Fruit fly (Drosophila melanogaster): ENCODE results near the gene brwl.

Gene brwl

DNA sequence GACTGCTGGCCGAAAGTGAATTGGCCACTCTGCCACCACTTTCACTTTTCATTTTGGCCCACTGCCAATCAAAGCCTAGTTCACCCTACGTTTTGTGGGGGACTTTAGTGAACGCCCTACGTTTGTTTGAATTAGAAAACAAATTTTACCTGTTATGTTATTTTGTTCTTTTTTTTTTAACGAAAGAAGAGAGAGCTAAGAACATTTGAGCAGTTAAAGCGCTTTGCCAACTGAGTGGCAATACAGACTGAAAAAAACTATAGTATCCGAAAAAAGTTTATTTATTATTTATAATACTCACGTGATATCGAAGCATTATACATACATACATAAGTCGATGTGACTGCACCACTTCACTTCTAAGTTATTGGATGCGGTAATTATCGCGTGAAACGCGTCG is 49.2 kb downstream of the brwl start (continued):
- no peak for TF ChIP-seq ftz-f1 (GFP tag; optimal IDR thresholded peaks at IDR 0.05)
- TF ChIP-seq nmo (GFP tag; optimal IDR thresholded peaks at IDR 0.05): no peak
- TF ChIP-seq lola (GFP tag; optimal IDR thresholded peaks at IDR 0.05): no peak
- no peak for TF ChIP-seq GATAe (GFP tag; conservative IDR thresholded peaks at IDR 0.05)
- no peak for TF ChIP-seq pum (GFP tag; optimal IDR thresholded peaks at IDR 0.05)
- TF ChIP-seq Hr39 (optimal IDR thresholded peaks at IDR 0.05): no peak
- no peak for TF ChIP-seq CG12769 (tag; optimal IDR thresholded peaks at IDR 0.05)
- TF ChIP-seq mam (GFP tag; optimal IDR thresholded peaks at IDR 0.05): no peak
- no peak for TF ChIP-seq CG14667 (GFP tag; IDR thresholded peaks at IDR 0.05)
- TF ChIP-seq Blimp-1 (GFP tag; optimal IDR thresholded peaks at IDR 0.05): peak; percentile 82
- peak; percentile 45 for TF ChIP-seq row (GFP tag; IDR thresholded peaks at IDR 0.05)
- TF ChIP-seq Fer1 (GFP tag; optimal IDR thresholded peaks at IDR 0.05): peak; percentile 55
- 0 out of 2 replicates have a peak, but pooled peaks have one; percentile 25 for TF ChIP-seq vvl (GFP tag; IDR thresholded peaks at IDR 0.05)
- no peak for TF ChIP-seq pnt (GFP tag; optimal IDR thresholded peaks at IDR 0.05)
- TF ChIP-seq CG5245 (GFP tag; optimal IDR thresholded peaks at IDR 0.05): no peak
- TF ChIP-seq B-H2 (GFP tag; optimal IDR thresholded peaks at IDR 0.05): no peak
- no peak for TF ChIP-seq pfk (GFP tag; optimal IDR thresholded peaks at IDR 0.05)
- TF ChIP-seq slbo (GFP tag; IDR thresholded peaks at IDR 0.05): peak; percentile 17; the same call in 1 of the 2 replicates
- no peak for TF ChIP-seq CG7357 (GFP tag; IDR thresholded peaks at IDR 0.05)
- no peak for TF ChIP-seq CG7745 (tag; optimal IDR thresholded peaks at IDR 0.05)
- no peak for TF ChIP-seq MBD-R2 (GFP tag; IDR thresholded peaks at IDR 0.05)
- no peak for TF ChIP-seq Ets97D (GFP tag; optimal IDR thresholded peaks at IDR 0.05)
- no peak for TF ChIP-seq CG3838 (GFP tag; optimal IDR thresholded peaks at IDR 0.05)
- no peak for TF ChIP-seq Bdp1 (GFP tag; optimal IDR thresholded peaks at IDR 0.05)
- TF ChIP-seq tap (tag; optimal IDR thresholded peaks at IDR 0.05): no peak
- no peak for TF ChIP-seq Mad (GFP tag; optimal IDR thresholded peaks at IDR 0.05)
- TF ChIP-seq ap (GFP tag; IDR thresholded peaks at IDR 0.05): no peak
- no peak for TF ChIP-seq NFAT (GFP tag; IDR thresholded peaks at IDR 0.05)
- TF ChIP-seq Ada2b (GFP tag; IDR thresholded peaks at IDR 0.05): 0 out of 2 replicates have a peak, but pooled peaks have one; percentile 18
- no peak for TF ChIP-seq bab2 (GFP tag; optimal IDR thresholded peaks at IDR 0.05)
- peak; percentile 11 for TF ChIP-seq Vsx1 (GFP tag; optimal IDR thresholded peaks at IDR 0.05)
- no peak for TF ChIP-seq br (optimal IDR thresholded peaks at IDR 0.05)
- TF ChIP-seq CG31388 (GFP tag; optimal IDR thresholded peaks at IDR 0.05): no peak
- TF ChIP-seq Dbx (GFP tag; IDR thresholded peaks at IDR 0.05): no peak
- no peak for TF ChIP-seq CG1647 (GFP tag; optimal IDR thresholded peaks at IDR 0.05)
- no peak for TF ChIP-seq CG15011 (GFP tag; optimal IDR thresholded peaks at IDR 0.05)
- TF ChIP-seq gsb (GFP tag; IDR thresholded peaks at IDR 0.05): no peak
- peak; percentile 27 for TF ChIP-seq Med (GFP tag)
- TF ChIP-seq CG6272 (GFP tag; IDR thresholded peaks at IDR 0.05): no peak
- peak; percentile 23 for TF ChIP-seq lab (GFP tag; optimal IDR thresholded peaks at IDR 0.05)
- TF ChIP-seq B-H1 (GFP tag; IDR thresholded peaks at IDR 0.05): no peak
- TF ChIP-seq unc-4 (GFP tag; IDR thresholded peaks at IDR 0.05; ENCODE audit: partially characterized antibody): no peak
- TF ChIP-seq ken (GFP tag; IDR thresholded peaks at IDR 0.05): 0 out of 3 replicates have a peak, but pooled peaks have one; percentile 10
- no peak for TF ChIP-seq lov (optimal IDR thresholded peaks at IDR 0.05)
- TF ChIP-seq lov (GFP tag; IDR thresholded peaks at IDR 0.05): no peak
- peak; percentile 57 for TF ChIP-seq dmrt99B (tag; optimal IDR thresholded peaks at IDR 0.05)
- no peak for TF ChIP-seq yki (optimal IDR thresholded peaks at IDR 0.05)
- no peak for TF ChIP-seq CG15696 (tag; optimal IDR thresholded peaks at IDR 0.05)
- TF ChIP-seq jumu (GFP tag; optimal IDR thresholded peaks at IDR 0.05): no peak
- TF ChIP-seq Stat92E (GFP tag; optimal IDR thresholded peaks at IDR 0.05): no peak
- no peak for TF ChIP-seq CG17568 (GFP tag; optimal IDR thresholded peaks at IDR 0.05)
- TF ChIP-seq CG4820 (GFP tag; optimal IDR thresholded peaks at IDR 0.05): no peak
- no peak for TF ChIP-seq CG17186 (GFP tag; optimal IDR thresholded peaks at IDR 0.05)
